Fruit fly (Drosophila melanogaster) S2 (cell line): ENCODE measurements around the gene COX6CL.
A peak's percentile ranks its signal among the peaks of the same experiment; 100 is the strongest.

Experiments used
- CG8478 ChIP-seq: fragments of >200 bp; optimal IDR thresholded peaks from 2 replicates; lab custom pipeline; 2018
- CTCF ChIP-seq, 2 experiments: fragments of >200 bp; optimal IDR thresholded peaks; 2 replicates each; lab custom pipeline; 2018

The COX6CL gene

DNA sequence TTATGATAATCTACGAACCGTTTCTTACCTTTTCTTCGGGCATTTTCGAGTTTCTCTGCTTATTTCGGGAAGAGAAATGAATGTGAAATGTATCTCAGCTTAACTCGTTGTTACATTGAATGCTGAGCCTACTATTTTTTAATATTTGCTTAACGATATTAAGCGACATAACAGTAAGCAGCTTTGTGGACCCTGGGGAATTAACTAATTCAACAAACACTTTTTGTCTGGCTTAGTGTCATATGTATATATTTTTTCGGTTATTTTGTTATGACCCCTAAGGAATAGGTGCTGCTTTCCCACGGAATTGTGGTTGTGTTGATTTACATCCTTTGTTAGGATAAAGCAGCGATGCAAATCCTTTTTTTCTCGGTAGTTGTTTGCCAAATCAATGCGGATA, at the start of gene COX6CL:
TSS of gene COX6CL (minus strand) at position 101 of the 400 bp plus-strand sequence.
- TF ChIP-seq CG8478 (no peak), CTCF (optimal IDR thresholded peaks at IDR 0.05; lab: Kevin White, UChicago) (no peak)

DNA sequence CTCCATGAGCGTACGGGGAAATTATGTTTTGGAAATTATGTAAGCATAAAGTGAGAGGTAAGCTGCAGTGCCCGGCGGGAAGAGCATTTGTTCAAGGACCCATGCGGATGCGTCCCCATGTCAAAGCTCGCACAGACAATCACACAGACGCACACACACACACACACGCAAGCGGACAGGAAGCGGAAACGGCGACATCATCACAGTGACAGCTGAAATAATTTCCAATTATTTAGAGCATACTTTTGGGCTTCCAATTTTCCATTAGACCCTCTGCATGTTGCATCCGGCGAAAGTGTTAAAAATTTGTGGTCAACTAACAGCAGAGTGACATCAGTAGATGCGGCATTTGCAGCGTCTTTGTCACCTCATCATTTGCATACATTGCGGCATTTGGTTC, 48.5 kb upstream of the COX6CL start:
- TF ChIP-seq CG8478 (no peak), CTCF (optimal IDR thresholded peaks at IDR 0.05; lab: Kevin White, UChicago) (no peak)

DNA sequence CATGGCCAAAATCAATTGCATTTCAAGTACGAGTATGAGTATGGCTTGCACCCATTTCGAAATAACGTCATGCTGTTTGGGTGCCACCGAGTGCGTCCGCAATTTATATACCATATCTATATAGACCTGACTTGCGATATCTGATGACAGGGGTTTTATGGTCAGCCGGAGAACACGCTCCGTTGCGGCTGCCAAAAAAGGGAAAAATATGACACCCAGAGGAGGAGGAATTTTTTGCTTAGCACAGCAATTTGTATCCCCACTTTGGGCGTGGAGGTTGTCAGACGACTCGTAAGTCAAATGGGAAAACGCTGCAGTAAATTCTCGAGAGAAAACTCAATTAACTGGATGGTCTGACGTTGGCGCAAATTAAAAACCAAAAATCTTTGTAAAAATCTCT, 38.5 kb upstream of the COX6CL start:
- TF ChIP-seq CG8478 (no peak), CTCF (optimal IDR thresholded peaks at IDR 0.05; lab: Kevin White, UChicago) (no peak)

DNA sequence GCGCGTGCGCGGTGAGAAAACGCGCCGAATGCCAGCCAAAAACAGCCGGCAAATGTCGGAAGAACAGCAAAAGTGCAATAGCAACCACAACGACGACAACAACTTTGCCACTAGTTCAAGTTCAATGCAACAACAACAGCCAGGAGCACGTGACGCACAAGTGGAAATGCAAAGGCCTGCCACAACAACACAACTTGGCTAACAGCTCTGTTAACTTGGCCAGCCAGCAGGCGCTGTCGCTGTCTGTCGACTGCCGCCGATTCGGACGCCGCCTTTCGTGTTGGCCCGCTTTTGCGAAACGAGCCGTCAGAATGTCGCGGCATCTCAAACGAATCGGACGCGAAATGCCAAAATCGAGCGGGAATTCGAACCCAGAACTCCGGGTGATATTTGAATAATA, 5.5 kb upstream of the COX6CL start, which contains the start of gene TrissinR:
TSS of gene TrissinR (plus strand) at position 301 of the 400 bp plus-strand sequence.
- TF ChIP-seq CG8478 (no peak), CTCF (optimal IDR thresholded peaks at IDR 0.05; lab: Kevin White, UChicago) (no peak)

DNA sequence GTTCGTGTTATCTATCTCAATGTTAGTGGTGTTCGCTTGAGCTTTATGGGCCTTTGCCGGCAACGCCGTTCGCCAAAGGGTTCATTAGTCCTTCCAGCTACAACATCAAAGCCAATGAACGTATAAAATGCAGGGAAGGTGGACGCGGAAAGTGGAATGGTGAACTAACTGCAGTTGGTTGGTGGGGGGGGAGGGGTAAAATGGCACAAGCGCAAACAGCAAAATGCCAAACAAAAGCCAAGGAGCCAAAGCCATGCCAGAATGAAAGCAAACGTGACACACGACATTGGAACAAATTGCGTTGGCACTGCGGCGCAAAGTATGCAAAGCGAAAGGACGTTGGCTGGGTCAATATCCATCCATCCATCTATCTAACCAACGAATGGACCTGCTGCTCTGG, 2.7 kb upstream of the COX6CL start:
- TF ChIP-seq CTCF (optimal IDR thresholded peaks at IDR 0.05; lab: Kevin White, UChicago) = no peak
- TF ChIP-seq CG8478 = no peak

DNA sequence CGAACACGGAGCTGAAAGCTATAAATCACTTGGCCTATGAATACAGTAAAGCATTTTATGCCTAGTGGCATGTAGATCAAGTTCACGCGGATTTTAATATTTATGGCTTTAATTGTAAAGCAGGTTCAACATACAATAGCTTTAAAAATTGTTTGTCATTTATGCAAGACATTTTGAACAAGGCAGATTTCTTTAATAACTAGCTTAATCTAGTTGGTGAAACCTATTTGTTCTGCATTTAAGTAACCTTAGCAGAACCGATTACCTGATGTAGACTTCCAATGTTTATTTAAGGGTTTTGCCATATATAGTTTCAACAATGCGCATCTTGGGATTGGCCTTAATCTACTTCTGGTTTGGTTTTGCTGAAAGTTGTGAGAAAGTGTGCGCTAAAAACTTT, 7.0 kb downstream of the COX6CL start, which contains the start of gene CG43307:
TSS of gene CG43307 (plus strand) at position 301 of the 400 bp plus-strand sequence.
- TF ChIP-seq CTCF (optimal IDR thresholded peaks at IDR 0.05; lab: Kevin White, UChicago) (no peak), CG8478 (no peak)

DNA sequence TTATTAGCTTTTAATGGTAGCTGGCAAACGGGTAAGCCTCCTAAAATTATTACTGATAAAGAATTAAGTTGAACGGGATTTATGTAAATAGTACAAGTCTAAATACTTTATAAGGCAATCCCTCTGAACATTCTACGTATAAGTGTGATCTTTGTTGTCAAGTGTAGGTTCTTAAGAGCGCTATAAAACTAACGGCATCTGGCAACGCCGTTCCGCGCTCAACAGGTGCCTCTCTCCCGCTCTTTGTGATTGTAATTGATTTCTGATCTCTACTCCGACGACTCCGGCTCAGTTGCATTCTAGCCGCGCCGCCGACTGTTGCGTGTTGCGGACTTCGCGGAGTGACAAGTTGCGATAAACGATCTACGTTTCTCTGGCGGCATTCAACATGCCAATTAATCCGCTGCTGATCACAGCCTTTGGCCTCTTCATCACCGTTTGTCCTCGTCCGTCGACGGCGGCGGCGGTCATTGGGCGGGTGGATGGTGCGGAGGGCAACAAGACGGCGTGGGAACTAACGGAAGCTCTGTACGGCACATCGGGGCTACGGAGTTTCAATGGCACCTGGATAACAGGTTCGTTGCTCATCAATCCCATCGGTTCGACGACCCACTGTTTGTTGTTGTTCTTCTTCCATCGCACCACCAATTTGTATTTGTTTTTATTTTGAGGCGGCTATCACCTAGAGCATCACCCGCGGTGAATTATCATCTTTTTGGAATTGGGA, 13.0 kb downstream of the COX6CL start, which contains the start of gene CG11034:
TSS of gene CG11034 (plus strand) at position 305 of the 727 bp plus-strand sequence.
- TF ChIP-seq CG8478 = no peak
- no peak for TF ChIP-seq CTCF (optimal IDR thresholded peaks at IDR 0.05; lab: Kevin White, UChicago)

DNA sequence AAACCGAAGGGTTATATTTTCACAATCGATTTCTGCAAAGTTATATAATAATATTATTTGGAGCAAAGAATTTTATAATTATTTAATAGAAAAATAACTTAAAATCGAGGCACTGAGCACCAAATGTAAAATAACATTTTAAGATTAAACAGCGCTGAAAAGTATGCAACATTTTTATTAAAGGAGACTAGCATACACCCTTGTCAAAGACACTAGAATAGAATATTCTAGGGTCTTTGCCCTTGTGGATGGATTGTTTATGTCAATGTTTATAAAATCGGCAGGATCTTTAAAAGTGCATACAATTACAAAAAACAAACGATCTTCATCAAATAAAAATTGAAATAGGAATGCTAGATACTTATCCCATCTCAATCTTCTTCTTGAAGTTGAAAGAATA, 14.2 kb downstream of the COX6CL start:
- TF ChIP-seq CG8478 (no peak), CTCF (optimal IDR thresholded peaks at IDR 0.05; lab: Kevin White, UChicago) (no peak)

DNA sequence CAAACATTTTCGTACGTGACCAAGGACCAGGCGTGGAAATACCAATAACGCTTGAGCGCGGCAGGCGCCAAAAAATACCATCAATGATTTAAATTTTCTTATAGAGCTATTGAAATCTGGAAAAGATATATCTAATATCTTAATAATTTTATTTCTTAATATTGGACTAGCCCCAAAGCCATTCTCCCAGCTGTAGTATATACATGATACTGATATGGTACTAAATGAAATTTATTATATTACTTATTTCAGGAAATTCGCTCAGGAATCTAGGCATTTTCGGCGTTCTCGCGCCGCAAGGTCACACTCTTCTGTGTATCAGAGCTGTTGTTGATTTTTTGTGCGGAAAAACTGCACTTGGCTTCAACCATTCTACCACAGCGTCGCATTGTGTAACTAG, 16.3 kb downstream of the COX6CL start, which contains the start of the genes CG14005 and CG7239:
TSS of gene CG14005 (minus strand) at position 50 of the 400 bp plus-strand sequence.
TSS of gene CG7239 (plus strand) at position 295 of the 400 bp plus-strand sequence.
- TF ChIP-seq CG8478 (no peak), CTCF (optimal IDR thresholded peaks at IDR 0.05; lab: Kevin White, UChicago) (no peak)

DNA sequence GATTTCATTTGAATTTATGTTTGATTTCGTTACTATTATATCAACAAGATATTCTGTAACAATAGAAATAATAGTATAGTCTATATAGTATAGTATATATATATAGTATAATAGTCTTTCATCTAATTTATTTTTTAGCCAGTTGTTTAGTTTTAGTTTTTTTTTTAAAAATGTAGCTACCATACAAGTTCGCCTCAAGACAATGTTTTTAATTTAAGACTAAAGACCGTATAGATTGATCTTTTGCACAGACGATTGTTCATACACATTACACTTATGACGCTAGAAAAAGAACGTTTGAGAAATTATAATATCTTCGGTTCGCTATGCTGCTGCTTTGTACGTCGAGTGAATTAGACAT, 17.9 kb downstream of the COX6CL start:
- TF ChIP-seq CG8478 (no peak), CTCF (optimal IDR thresholded peaks at IDR 0.05; lab: Kevin White, UChicago) (no peak)

DNA sequence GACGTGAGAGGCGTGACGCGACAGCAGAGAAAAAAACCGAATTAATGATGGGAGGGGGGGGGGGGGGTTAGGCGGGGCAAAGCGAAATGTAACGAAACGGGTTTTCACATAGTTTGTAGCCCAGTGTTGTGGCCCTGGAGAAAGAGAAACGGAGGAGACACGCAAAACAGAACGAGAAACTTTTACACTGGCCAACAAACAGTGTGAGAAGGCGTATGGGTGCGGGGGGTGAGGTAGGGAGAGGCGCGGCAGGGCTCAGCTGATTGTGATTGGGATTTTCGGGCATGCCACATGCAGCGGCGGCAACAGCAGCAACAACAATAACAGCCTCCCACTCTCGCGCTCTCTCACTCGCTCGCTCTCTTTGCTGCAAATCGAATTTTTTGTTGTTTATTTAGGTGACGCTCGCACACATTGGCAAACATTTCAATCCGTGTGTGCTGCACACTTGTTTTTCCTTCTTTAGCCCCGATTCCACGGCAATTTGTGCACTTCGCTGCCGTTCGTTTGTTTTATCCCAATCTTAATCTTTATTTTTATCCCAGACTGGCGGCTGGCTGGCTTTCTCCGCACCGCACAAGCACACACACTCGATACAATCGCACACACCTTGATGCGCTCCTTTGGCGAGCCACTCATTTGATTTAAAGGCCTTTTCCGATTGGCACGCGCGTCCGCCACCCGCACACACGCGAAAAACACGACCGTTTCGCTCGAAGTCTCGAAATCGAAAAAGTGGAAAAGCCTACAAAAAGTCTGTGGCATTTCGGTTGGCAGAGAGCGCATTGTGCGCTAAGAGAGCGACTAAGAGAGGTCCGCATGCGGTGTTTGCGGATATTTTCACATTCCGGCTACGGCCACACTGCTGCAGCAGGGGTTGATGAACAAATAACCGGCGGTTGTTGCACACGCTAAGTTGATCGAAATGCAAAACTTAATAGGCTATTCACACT, 18.5 kb downstream of the COX6CL start, which contains the start of gene CG9171:
TSS of gene CG9171 (minus strand) at position 819 of the 953 bp plus-strand sequence.
- TF ChIP-seq CG8478 (no peak), CTCF (optimal IDR thresholded peaks at IDR 0.05; lab: Kevin White, UChicago) (peak; percentile 64 to 66)

DNA sequence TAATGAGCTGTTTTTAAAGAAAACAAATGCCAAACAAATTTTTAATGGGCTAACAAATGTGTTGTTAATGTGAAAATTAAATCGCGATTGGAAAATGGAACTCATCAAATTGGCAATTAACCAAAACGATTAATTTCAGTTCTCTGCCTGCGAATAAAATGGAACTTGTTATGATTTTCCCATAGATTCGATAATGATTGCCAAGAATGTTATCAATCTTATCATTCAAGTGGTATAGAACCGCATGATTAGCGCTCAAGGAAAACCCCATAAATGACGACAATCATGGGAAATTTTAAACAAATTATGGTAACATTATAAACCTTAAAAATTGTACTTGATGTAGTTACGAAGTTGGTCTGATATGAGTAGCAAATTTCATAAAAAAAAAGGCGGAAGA, 19.6 kb downstream of the COX6CL start:
- no peak for TF ChIP-seq CTCF (optimal IDR thresholded peaks at IDR 0.05; lab: Kevin White, UChicago)
- no peak for TF ChIP-seq CG8478

DNA sequence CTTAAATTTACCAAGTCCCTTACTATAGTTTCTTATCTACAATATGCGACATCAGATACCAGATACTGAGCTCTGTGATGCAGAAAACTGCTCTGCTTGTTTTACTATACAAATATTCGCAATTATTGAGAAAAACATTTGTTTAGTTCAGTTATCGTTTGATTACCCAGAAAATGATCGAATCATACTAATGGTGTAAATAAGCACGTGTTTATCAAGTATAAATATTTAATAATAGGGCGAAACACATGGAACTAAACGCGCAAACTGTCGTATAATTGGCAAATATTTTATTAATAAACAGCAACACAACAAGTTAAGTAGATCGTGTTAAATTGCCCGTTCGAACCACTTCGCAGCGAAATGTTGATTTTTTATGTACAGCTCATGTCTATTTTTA, 20.3 kb downstream of the COX6CL start:
- TF ChIP-seq CG8478 (no peak), CTCF (optimal IDR thresholded peaks at IDR 0.05; lab: Kevin White, UChicago) (no peak)

DNA sequence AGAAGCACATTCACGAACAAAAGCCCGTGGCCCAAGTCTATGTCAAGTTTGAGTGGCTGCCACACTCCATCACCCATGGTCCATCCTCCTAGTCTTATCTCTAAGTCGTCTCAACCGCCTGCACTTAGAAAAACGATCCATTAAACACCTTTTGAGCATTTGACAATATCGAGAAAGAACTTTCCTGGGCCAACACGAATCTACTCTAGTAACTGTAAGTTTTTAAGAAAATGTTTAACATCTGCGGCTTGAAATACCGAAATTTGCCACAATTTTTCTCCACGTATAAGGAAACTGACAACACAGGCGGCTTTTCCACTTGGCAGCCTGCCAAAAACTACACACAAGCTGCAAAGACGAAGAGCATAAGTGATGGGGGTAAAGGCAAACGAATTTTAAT, 23.1 kb downstream of the COX6CL start:
- TF ChIP-seq CG8478 = no peak
- no peak for TF ChIP-seq CTCF (optimal IDR thresholded peaks at IDR 0.05; lab: Kevin White, UChicago)

DNA sequence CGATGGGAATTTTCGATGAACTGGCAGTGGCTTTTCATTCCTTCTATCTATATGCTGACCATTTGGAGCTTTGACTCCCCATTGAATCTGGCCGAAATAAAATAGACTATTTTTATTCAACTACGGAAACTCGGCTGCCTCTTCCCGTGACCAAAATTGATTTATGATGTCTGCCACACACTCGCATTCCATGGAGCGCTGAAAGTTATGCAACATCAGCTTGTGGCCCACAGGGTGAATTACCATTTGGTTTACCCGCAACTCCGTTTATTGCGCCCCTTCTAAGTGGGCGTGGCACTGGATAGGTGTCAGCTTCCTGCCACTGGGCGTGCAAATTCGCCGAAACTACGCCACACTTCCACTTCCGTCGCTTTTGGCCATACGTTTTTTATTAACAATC, 25.1 kb downstream of the COX6CL start:
- TF ChIP-seq CG8478 (no peak), CTCF (optimal IDR thresholded peaks at IDR 0.05; lab: Kevin White, UChicago) (no peak)
